Worm (Caenorhabditis elegans) whole organism, young adult: ENCODE measurements around the gene F17C11.4.

Experiments used
- B0035.1 ChIP-seq: sonication (generic microtip); optimal IDR thresholded peaks from 2 replicates; lab custom pipeline; 2016; ENCODE audit warnings: missing genetic modification characterization, mild to moderate bottlenecking, missing compliant biosample characterization, missing genotype, missing genetic modification reagents
- akir-1 ChIP-seq: fragments of 200-800 bp; sonication (Bioruptor generic); optimal IDR thresholded peaks from 2 replicates; lab custom pipeline; 2018; ENCODE audit warnings: mild to moderate bottlenecking, missing genetic modification characterization, moderate library complexity, missing compliant biosample characterization

- TF ChIP-seq akir-1 (GFP tag; lab: Kevin White, UChicago), result no peak
- TF ChIP-seq B0035.1 (tag; lab: Kevin White, UChicago), result no peak
These were observed 12.9 kb upstream of the F17C11.4 start, which contains the start of gene F17C11.11 for ce11 chrV:10938739-10939138.
